Fruit fly (Drosophila melanogaster) whole organism, prepupa: Measurements from ENCODE around the gene Rga.
A peak's percentile ranks its signal among the peaks of the same experiment; 100 is the strongest.

ENCODE experiments used
- Blimp-1 ChIP-seq: fragments of 200-800 bp; sonication (Bioruptor generic); optimal IDR thresholded peaks from 3 replicates; lab custom pipeline; 2017; ENCODE audit warnings: missing biosample characterization, missing genetic modification characterization, mild to moderate bottlenecking, moderate library complexity, missing genetic modification reagents
- CG8119 ChIP-seq: fragments of 200-800 bp; sonication (Bioruptor generic); IDR thresholded peaks from 3 replicates; pipeline ENCODE4 v1.3.6; 2022; ENCODE audit warnings: missing biosample characterization, missing genetic modification characterization
- Gug ChIP-seq: fragments of 200-800 bp; sonication (Bioruptor generic); IDR thresholded peaks from 2 replicates; pipeline ENCODE4 v1.3.6; 2022; ENCODE audit warnings: missing biosample characterization, missing genetic modification characterization
- Hr4 ChIP-seq: fragments of 200-800 bp; sonication (Bioruptor generic); optimal IDR thresholded peaks from 3 replicates; lab custom pipeline; 2016; ENCODE audit warnings: missing biosample characterization, missing genetic modification characterization
- dsx ChIP-seq: fragments of 200-800 bp; optimal IDR thresholded peaks from 3 replicates; lab custom pipeline; 2019; ENCODE audit warnings: missing biosample characterization, mild to moderate bottlenecking, missing genetic modification characterization, moderate library complexity; ENCODE audit not compliant: poor library complexity, severe bottlenecking

DNA sequence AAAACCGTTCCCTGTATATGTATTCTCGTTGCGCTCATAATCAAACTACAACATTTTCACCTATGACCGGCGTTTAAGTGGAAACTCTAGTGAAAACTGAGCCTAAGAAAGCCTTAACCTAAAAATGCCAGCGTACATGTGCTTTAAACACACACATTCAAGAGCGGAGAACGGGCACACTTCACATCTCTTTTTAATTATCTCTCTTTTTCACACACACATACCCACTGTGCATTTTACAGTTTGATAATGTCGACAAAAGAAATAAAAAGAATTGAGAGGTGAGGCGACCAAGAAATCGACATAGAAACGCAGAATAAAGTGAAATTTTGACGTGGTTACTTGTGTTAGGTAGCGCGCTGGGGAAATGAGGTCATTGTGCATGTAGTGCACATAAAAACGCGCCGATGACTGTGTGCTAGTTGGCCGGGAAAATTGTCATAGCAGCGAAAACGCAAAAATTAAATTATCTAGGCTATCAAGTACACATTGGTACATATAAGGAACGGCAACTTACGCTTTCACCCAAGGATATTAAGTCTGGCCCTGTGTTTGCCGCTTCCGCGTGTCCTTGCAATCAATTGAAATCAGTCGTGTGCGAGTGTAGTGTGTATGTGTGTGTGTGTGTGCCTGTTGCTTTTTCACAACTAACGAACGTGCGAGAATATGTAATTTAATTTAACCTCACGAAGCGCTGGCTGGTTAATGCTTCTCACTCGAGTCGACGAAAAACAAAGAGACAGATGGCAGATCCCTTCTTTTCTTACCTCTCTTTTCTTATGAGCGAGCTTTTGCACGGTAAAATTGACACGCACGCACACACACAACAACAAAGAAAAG is 13.2 kb downstream of the Rga start:
- TF ChIP-seq Gug (GFP tag; lab: Robert Waterston, UW) = no peak
- no peak for TF ChIP-seq dsx (GFP tag; lab: Kevin White, UChicago)
- TF ChIP-seq Hr4 = no peak
- peak; percentile 18 for TF ChIP-seq Blimp-1 (GFP tag; lab: Kevin White, UChicago)
- TF ChIP-seq CG8119 (GFP tag; lab: Robert Waterston, UW) = no peak
